Worm (Caenorhabditis elegans) whole organism, L3 larva: ENCODE results near the gene Y20C6A.1.

Experiments used
- ama-1 ChIP-seq: fragments of 150-350 bp; optimal IDR thresholded peaks from 2 replicates; lab custom pipeline; 2018
- nfya-1 ChIP-seq: sonication (generic microtip); optimal IDR thresholded peaks from 2 replicates; lab custom pipeline; 2017; ENCODE audit warnings: missing genetic modification characterization, mild to moderate bottlenecking, missing compliant biosample characterization, antibody characterized with exemption, moderate library complexity; ENCODE audit not compliant: insufficient read depth
- nhr-237 ChIP-seq: fragments of 150-350 bp; optimal IDR thresholded peaks from 2 replicates; lab custom pipeline; 2014; ENCODE audit warnings: missing biosample characterization, missing genetic modification characterization
- nhr-25 ChIP-seq: sonication (generic microtip); optimal IDR thresholded peaks from 2 replicates; lab custom pipeline; 2017; ENCODE audit warnings: missing biosample characterization, missing genetic modification characterization
- pqm-1 ChIP-seq: fragments of 150-350 bp; optimal IDR thresholded peaks from 2 replicates; lab custom pipeline; 2017; ENCODE audit warnings: missing biosample characterization, missing genetic modification characterization, inconsistent platforms
- tbx-2 ChIP-seq: sonication (generic microtip); optimal IDR thresholded peaks from 2 replicates; lab custom pipeline; 2016; ENCODE audit warnings: mild to moderate bottlenecking, missing genetic modification characterization, missing compliant biosample characterization

- TF ChIP-seq nhr-25 (tag; lab: Kevin White, UChicago) (no peak), nfya-1 (tag; lab: Kevin White, UChicago) (no peak), pqm-1 (tag; lab: Kevin White, UChicago) (no peak), tbx-2 (tag; lab: Kevin White, UChicago) (no peak), nhr-237 (tag; lab: Kevin White, UChicago) (no peak), ama-1 (no peak)
Measured at ce11 chrV:17327867-17328266, 48.7 kb downstream of the Y20C6A.1 start, which contains the start of gene sdz-16.
